Fruit fly (Drosophila melanogaster): Measurements from ENCODE around the gene NP15.6.

NP15.6 gene

DNA sequence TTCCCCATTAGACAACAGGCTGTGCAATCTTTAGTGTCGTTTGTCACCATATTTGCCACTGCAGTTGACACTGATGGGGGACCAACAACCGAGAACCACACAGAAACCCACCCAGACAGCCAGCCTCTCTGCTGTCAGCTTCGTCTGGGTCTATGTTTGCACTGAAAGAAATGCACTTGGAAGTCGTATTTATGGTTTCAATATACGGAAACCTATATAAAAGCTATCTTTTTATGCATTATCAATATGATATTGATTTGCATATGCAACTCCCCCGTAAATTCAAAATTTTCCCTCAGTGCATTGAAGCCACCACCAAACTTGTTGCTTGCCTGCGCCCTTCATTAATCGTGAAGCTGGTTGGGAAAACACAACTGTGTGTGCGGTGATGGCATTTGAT is 47.0 kb downstream of the NP15.6 start (continued):
- TF ChIP-seq fd96Cb (tag; optimal IDR thresholded peaks at IDR 0.05) (peak; percentile 17), Hand (GFP tag; optimal IDR thresholded peaks at IDR 0.05) (no peak), CG14441 (GFP tag; IDR thresholded peaks at IDR 0.05) (0 out of 2 replicates have a peak, but pooled peaks have one; percentile 25), CG7928 (GFP tag; optimal IDR thresholded peaks at IDR 0.05) (no peak), Mad (GFP tag; optimal IDR thresholded peaks at IDR 0.05) (no peak), CG7372 (GFP tag; IDR thresholded peaks at IDR 0.05) (no peak), CG2199 (GFP tag; IDR thresholded peaks at IDR 0.05) (peak; percentile 59; the same call in 1 of the 3 replicates), HLHmδ (GFP tag; optimal IDR thresholded peaks at IDR 0.05) (no peak), CG32772 (GFP tag; IDR thresholded peaks at IDR 0.05) (peak; percentile 28; the same call in 1 of the 2 replicates), CG3995 (GFP tag; optimal IDR thresholded peaks at IDR 0.05) (no peak), caup (GFP tag; optimal IDR thresholded peaks at IDR 0.05; ENCODE audit: severe bottlenecking) (no peak), vvl (GFP tag; IDR thresholded peaks at IDR 0.05) (peak; percentile 37), sc (optimal IDR thresholded peaks at IDR 0.05) (no peak), sc (GFP tag; optimal IDR thresholded peaks at IDR 0.05) (no peak), CG8281 (tag; optimal IDR thresholded peaks at IDR 0.05) (no peak), ken (GFP tag; IDR thresholded peaks at IDR 0.05) (peak; percentile 40; the same call in 1 of the 3 replicates), CG5245 (GFP tag; optimal IDR thresholded peaks at IDR 0.05) (no peak), Doc3 (GFP tag; IDR thresholded peaks at IDR 0.05; ENCODE audit: partially characterized antibody) (no peak), CG9797 (GFP tag; optimal IDR thresholded peaks at IDR 0.05) (no peak), jumu (GFP tag; optimal IDR thresholded peaks at IDR 0.05) (peak; percentile 15), Dbx (GFP tag; IDR thresholded peaks at IDR 0.05) (no peak), zfh1 (GFP tag; IDR thresholded peaks at IDR 0.05) (0 out of 3 replicates have a peak, but pooled peaks have one; percentile 33), ase (GFP tag; IDR thresholded peaks at IDR 0.05) (peak; percentile 54; the same call in 1 of the 3 replicates), Ptx1 (GFP tag; IDR thresholded peaks at IDR 0.05) (peak; percentile 34; the same call in 1 of the 2 replicates), sisA (GFP tag; IDR thresholded peaks at IDR 0.05) (peak; percentile 56), CG10979 (tag; optimal IDR thresholded peaks at IDR 0.05) (peak; percentile 17), Hr78 (GFP tag; optimal IDR thresholded peaks at IDR 0.05) (no peak), CG16779 (GFP tag; IDR thresholded peaks at IDR 0.05) (no peak), sna (GFP tag; IDR thresholded peaks at IDR 0.05; ENCODE audit: partially characterized antibody) (no peak), Hr51 (GFP tag; optimal IDR thresholded peaks at IDR 0.05) (no peak), Xrp1 (GFP tag; IDR thresholded peaks at IDR 0.05) (peak; percentile 70), CG4617 (GFP tag; optimal IDR thresholded peaks at IDR 0.05; ENCODE audit: borderline replicate concordance) (no peak), CG15696 (tag; optimal IDR thresholded peaks at IDR 0.05) (no peak), bab2 (GFP tag; optimal IDR thresholded peaks at IDR 0.05) (no peak), CG3407 (GFP tag; optimal IDR thresholded peaks at IDR 0.05) (no peak), CG11085 (GFP tag; IDR thresholded peaks at IDR 0.05) (no peak), chn (GFP tag; optimal IDR thresholded peaks at IDR 0.05) (peak; percentile 32), gcm (GFP tag; optimal IDR thresholded peaks at IDR 0.05) (peak; percentile 26), CG18619 (GFP tag; optimal IDR thresholded peaks at IDR 0.05) (no peak), H2.0 (GFP tag; IDR thresholded peaks at IDR 0.05) (0 out of 2 replicates have a peak, but pooled peaks have one; percentile 22), sens (GFP tag) (peak; percentile 78), fd64A (GFP tag; optimal IDR thresholded peaks at IDR 0.05) (no peak), Doc2 (GFP tag; IDR thresholded peaks at IDR 0.05) (no peak), Chrac-16 (GFP tag; optimal IDR thresholded peaks at IDR 0.05) (no peak), ftz-f1 (GFP tag; optimal IDR thresholded peaks at IDR 0.05) (no peak), Tbp (GFP tag; optimal IDR thresholded peaks at IDR 0.05) (no peak), CG6689 (GFP tag; IDR thresholded peaks at IDR 0.05) (0 out of 2 replicates have a peak, but pooled peaks have one; percentile 17), Oaz (GFP tag; IDR thresholded peaks at IDR 0.05) (no peak), CG2678 (tag; optimal IDR thresholded peaks at IDR 0.05) (no peak), CoRest (tag; optimal IDR thresholded peaks at IDR 0.05) (no peak), Dll (GFP tag; IDR thresholded peaks at IDR 0.05; ENCODE audit: partially characterized antibody) (no peak)

Measured in whole organism, embryonic.